Worm (Caenorhabditis elegans): ENCODE results near the gene F28G4.2.

The F28G4.2 gene

ce11 chrV:16269556-16269955 lies 12.6 kb downstream of the F28G4.2 start, which contains the start of the genes fbxa-2 and T13F3.8:
TSS of gene fbxa-2 (minus strand) at chrV:16269656.
TSS of gene T13F3.8 (plus strand) at chrV:16269800.
- TF ChIP-seq nhr-43 (tag; optimal IDR thresholded peaks at IDR 0.05; ENCODE audit: poor library complexity, severe bottlenecking) (no peak), nhr-23 (tag; optimal IDR thresholded peaks at IDR 0.05) (no peak), pha-4 (tag; optimal IDR thresholded peaks at IDR 0.05) (peak; percentile 38), ztf-4 (tag; optimal IDR thresholded peaks at IDR 0.05) (no peak), nhr-237 (tag; optimal IDR thresholded peaks at IDR 0.05) (no peak), R02D3.7 (tag; optimal IDR thresholded peaks at IDR 0.05) (no peak), ZK546.5 (tag; optimal IDR thresholded peaks at IDR 0.05) (no peak)

DNA sequence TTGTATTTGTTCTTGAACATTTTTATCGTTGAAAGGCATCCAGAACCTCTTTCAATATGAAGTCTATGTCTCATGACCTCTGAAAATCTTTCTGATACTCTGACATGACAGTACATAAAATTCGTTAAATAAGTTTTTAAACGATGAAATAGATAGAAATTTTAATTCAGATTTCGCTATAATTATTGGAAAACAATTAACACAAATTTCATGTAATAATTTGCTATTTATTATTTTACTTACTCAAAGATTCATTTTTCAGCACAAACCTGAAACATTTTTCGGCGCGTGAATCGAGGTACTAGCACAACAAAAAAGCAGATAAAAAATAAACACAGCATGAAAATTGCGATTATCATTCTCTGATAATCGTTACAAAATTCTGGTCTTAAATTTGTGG lies 15.6 kb downstream of the F28G4.2 start, which contains the start of gene T13F3.4:
Gene T13F3.4 (minus strand): TSS at position 101 of the 400 bp plus-strand sequence.
- no peak for TF ChIP-seq ztf-4 (tag; optimal IDR thresholded peaks at IDR 0.05)
- no peak for TF ChIP-seq pqm-1 (tag; optimal IDR thresholded peaks at IDR 0.05)
- TF ChIP-seq lin-15B (tag; optimal IDR thresholded peaks at IDR 0.05): no peak
- no peak for TF ChIP-seq skn-1 (tag; optimal IDR thresholded peaks at IDR 0.05)
- no peak for TF ChIP-seq egl-27 (tag; optimal IDR thresholded peaks at IDR 0.05)
- no peak for TF ChIP-seq pha-4 (tag; optimal IDR thresholded peaks at IDR 0.05)
- TF ChIP-seq unc-62 (GFP tag; optimal IDR thresholded peaks at IDR 0.05): no peak
- no peak for TF ChIP-seq ZK546.5 (tag; optimal IDR thresholded peaks at IDR 0.05)
- TF ChIP-seq mdl-1 (tag; optimal IDR thresholded peaks at IDR 0.05): no peak
- no peak for TF ChIP-seq fkh-10 (GFP tag; optimal IDR thresholded peaks at IDR 0.05)
- TF ChIP-seq aly-2 (tag; optimal IDR thresholded peaks at IDR 0.05): no peak
- no peak for TF ChIP-seq hmg-11 (tag; optimal IDR thresholded peaks at IDR 0.05)
- no peak for TF ChIP-seq daf-12 (tag; optimal IDR thresholded peaks at IDR 0.05)
- TF ChIP-seq zag-1 (tag; optimal IDR thresholded peaks at IDR 0.05): no peak
- TF ChIP-seq ceh-28 (tag; optimal IDR thresholded peaks at IDR 0.05): no peak
- TF ChIP-seq tbx-2 (tag; optimal IDR thresholded peaks at IDR 0.05): no peak
- no peak for TF ChIP-seq nhr-76 (tag; optimal IDR thresholded peaks at IDR 0.05)
- TF ChIP-seq unc-39 (tag; optimal IDR thresholded peaks at IDR 0.05): no peak
- TF ChIP-seq lin-39 (tag; optimal IDR thresholded peaks at IDR 0.05): no peak
- no peak for TF ChIP-seq snpc-4 (tag; optimal IDR thresholded peaks at IDR 0.05)

ce11 chrV:16259684-16260083 lies 22.4 kb downstream of the F28G4.2 start, which contains the start of gene nhr-127:
TSS of gene nhr-127 (plus strand) at chrV:16259984.
- TF ChIP-seq elt-3 (tag; optimal IDR thresholded peaks at IDR 0.05) (no peak), lin-39 (tag; optimal IDR thresholded peaks at IDR 0.05) (no peak), nhr-23 (tag; optimal IDR thresholded peaks at IDR 0.05) (no peak), elt-2 (tag; optimal IDR thresholded peaks at IDR 0.05) (no peak), mdl-1 (tag; optimal IDR thresholded peaks at IDR 0.05) (no peak), egl-27 (tag; optimal IDR thresholded peaks at IDR 0.05) (no peak), tbx-2 (tag; optimal IDR thresholded peaks at IDR 0.05) (no peak), egl-5 (tag; optimal IDR thresholded peaks at IDR 0.05) (no peak), ceh-16 (tag; optimal IDR thresholded peaks at IDR 0.05) (no peak), fos-1 (tag; optimal IDR thresholded peaks at IDR 0.05) (no peak), jun-1 (tag; optimal IDR thresholded peaks at IDR 0.05) (no peak), R02D3.7 (tag; optimal IDR thresholded peaks at IDR 0.05) (no peak), nhr-67 (tag; optimal IDR thresholded peaks at IDR 0.05) (no peak), ztf-11 (tag; optimal IDR thresholded peaks at IDR 0.05) (no peak), ceh-9 (tag; optimal IDR thresholded peaks at IDR 0.05) (no peak)

DNA sequence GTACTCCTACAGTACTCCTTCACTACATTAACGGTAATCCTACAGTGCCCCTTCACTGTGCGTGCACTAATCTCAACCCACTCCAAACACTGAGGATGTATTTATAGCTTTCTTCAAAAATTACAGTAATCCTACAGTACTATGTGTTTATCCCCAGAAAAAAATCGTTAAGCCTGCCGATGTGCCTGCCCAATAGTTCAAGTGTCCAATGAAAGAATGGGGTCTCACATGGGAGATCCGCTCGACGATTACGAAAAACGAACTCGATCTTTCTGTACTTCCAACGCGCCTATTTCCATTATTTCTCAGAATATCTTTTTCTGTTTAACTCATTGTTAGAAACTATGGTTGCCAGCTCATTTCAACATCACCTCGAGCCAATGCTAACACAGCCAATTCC lies 24.0 kb downstream of the F28G4.2 start, which contains the start of gene nhr-218:
Gene nhr-218 (plus strand): TSS at position 301 of the 400 bp plus-strand sequence.
- no peak for TF ChIP-seq nhr-25 (tag; optimal IDR thresholded peaks at IDR 0.05)
- TF ChIP-seq nhr-43 (tag; optimal IDR thresholded peaks at IDR 0.05; ENCODE audit: poor library complexity, severe bottlenecking): no peak
- no peak for TF ChIP-seq fkh-10 (GFP tag; optimal IDR thresholded peaks at IDR 0.05)
- no peak for TF ChIP-seq ceh-28 (tag; optimal IDR thresholded peaks at IDR 0.05)
- no peak for TF ChIP-seq egl-27 (tag; optimal IDR thresholded peaks at IDR 0.05)
- no peak for TF ChIP-seq nhr-28 (tag; optimal IDR thresholded peaks at IDR 0.05)
- no peak for TF ChIP-seq jun-1 (tag; optimal IDR thresholded peaks at IDR 0.05)
- no peak for TF ChIP-seq mdl-1 (tag; optimal IDR thresholded peaks at IDR 0.05)
- TF ChIP-seq lsy-12 (tag; optimal IDR thresholded peaks at IDR 0.05): no peak
- no peak for TF ChIP-seq pha-4 (tag; optimal IDR thresholded peaks at IDR 0.05)
- TF ChIP-seq ztf-4 (tag; optimal IDR thresholded peaks at IDR 0.05): no peak
- TF ChIP-seq hmg-11 (tag; optimal IDR thresholded peaks at IDR 0.05): no peak
- TF ChIP-seq unc-39 (tag; optimal IDR thresholded peaks at IDR 0.05): no peak
- no peak for TF ChIP-seq fos-1 (tag; optimal IDR thresholded peaks at IDR 0.05)
- no peak for TF ChIP-seq lin-39 (tag; optimal IDR thresholded peaks at IDR 0.05)
- no peak for TF ChIP-seq nhr-76 (tag; optimal IDR thresholded peaks at IDR 0.05)
- TF ChIP-seq ama-1 (optimal IDR thresholded peaks at IDR 0.05): no peak
- TF ChIP-seq lin-15B (tag; optimal IDR thresholded peaks at IDR 0.05): no peak
- no peak for TF ChIP-seq eor-1 (tag; optimal IDR thresholded peaks at IDR 0.05)
- no peak for TF ChIP-seq snpc-4 (tag; optimal IDR thresholded peaks at IDR 0.05)
